Worm (Caenorhabditis elegans) whole organism, L1 larva: ENCODE data around the gene nas-29.

ENCODE experiments used
- ama-1 ChIP-seq: fragments of 150-350 bp; optimal IDR thresholded peaks from 2 replicates; lab custom pipeline; 2014
- ceh-82 ChIP-seq, 3 experiments: fragments of 150-350 bp in 1 of 3; sonication (generic microtip) in 2 of 3; optimal IDR thresholded peaks; 2 replicates each; lab custom pipeline; 2014 to 2017; ENCODE audit warnings: missing biosample characterization in 3 of 3, missing genetic modification characterization in 3 of 3
- efl-3 ChIP-seq: fragments of 200-800 bp; sonication (Bioruptor generic); optimal IDR thresholded peaks from 2 replicates; lab custom pipeline; 2018; ENCODE audit warnings: mild to moderate bottlenecking, missing genetic modification characterization, missing compliant biosample characterization
- fkh-8 ChIP-seq: sonication (generic microtip); optimal IDR thresholded peaks from 2 replicates; lab custom pipeline; 2016; ENCODE audit warnings: mild to moderate bottlenecking, missing genetic modification characterization, missing compliant biosample characterization
- jun-1 ChIP-seq: fragments of 150-350 bp; optimal IDR thresholded peaks from 2 replicates; lab custom pipeline; 2014; ENCODE audit warnings: missing biosample characterization, missing genetic modification reagents, missing genetic modification characterization
- lin-35 ChIP-seq, 2 experiments: fragments of 150-350 bp; optimal IDR thresholded peaks; 2 replicates each; lab custom pipeline; 2014; ENCODE audit warnings: missing biosample characterization in 2 of 2, missing genetic modification characterization in 2 of 2, missing genetic modification reagents in 2 of 2
- nhr-11 ChIP-seq: fragments of 150-350 bp; optimal IDR thresholded peaks from 2 replicates; lab custom pipeline; 2014; ENCODE audit warnings: missing biosample characterization, missing genetic modification characterization
- pqm-1 ChIP-seq: sonication (generic microtip); optimal IDR thresholded peaks from 3 replicates; lab custom pipeline; 2017; ENCODE audit warnings: missing biosample characterization, missing genetic modification characterization
- sptf-1 ChIP-seq: fragments of 150-350 bp; optimal IDR thresholded peaks from 2 replicates; lab custom pipeline; 2014; ENCODE audit warnings: missing biosample characterization, missing genetic modification characterization
- sup-37 ChIP-seq: fragments of 200-800 bp; sonication (Bioruptor generic); optimal IDR thresholded peaks from 2 replicates; lab custom pipeline; 2018; ENCODE audit warnings: mild to moderate bottlenecking, missing genetic modification characterization, missing compliant biosample characterization
- unc-62 ChIP-seq: fragments of 150-350 bp; optimal IDR thresholded peaks from 2 replicates; lab custom pipeline; 2014; ENCODE audit warnings: missing biosample characterization, missing genetic modification reagents, missing genetic modification characterization
- zag-1 ChIP-seq: fragments of 150-350 bp; optimal IDR thresholded peaks from 2 replicates; lab custom pipeline; 2014; ENCODE audit warnings: missing biosample characterization, missing genetic modification characterization

ce11 chrII:5172451-5172850 lies 30.6 kb upstream of the nas-29 start, which contains the start of gene C27D6.1:
- TF ChIP-seq fkh-8 (tag; lab: Kevin White, UChicago) (no peak), pqm-1 (tag; lab: Kevin White, UChicago) (no peak), jun-1 (tag; lab: Kevin White, UChicago) (no peak), nhr-11 (no peak), sup-37 (no peak), ama-1 (lab: Kevin White, UChicago) (no peak), efl-3 (GFP tag; lab: Kevin White, UChicago) (no peak), zag-1 (no peak), ceh-82 (tag; optimal IDR thresholded peaks at IDR 0.05; lab: Kevin White, UChicago) (no peak), unc-62 (GFP tag; lab: Kevin White, UChicago) (no peak), lin-35 (GFP tag; optimal IDR thresholded peaks at IDR 0.05; lab: Kevin White, UChicago) (no peak), sptf-1 (tag; lab: Kevin White, UChicago) (no peak)
